Worm (Caenorhabditis elegans): ENCODE results near the gene M04B2.6.

M04B2.6 gene

ce11 chrIV:11479095-11479494, 31.5 kb downstream of the M04B2.6 start, which contains the start of gene catp-8:
Gene catp-8, minus strand, starts transcription at chrIV:11479251.
- no peak for TF ChIP-seq snpc-1.3 (tag; optimal IDR thresholded peaks at IDR 0.05; ENCODE audit: insufficient read depth)
- no peak for TF ChIP-seq him-1 (tag; optimal IDR thresholded peaks at IDR 0.05)
- TF ChIP-seq ceh-58 (GFP tag; IDR thresholded peaks at IDR 0.05), result no peak
- TF ChIP-seq tbp1 (GFP tag; optimal IDR thresholded peaks at IDR 0.05), result peak; percentile 6
- TF ChIP-seq pbrm-1 (GFP tag; IDR thresholded peaks at IDR 0.05), result peak; percentile 8; the same call in 1 of the 2 replicates
- no peak for TF ChIP-seq dpl-1 (GFP tag; optimal IDR thresholded peaks at IDR 0.05)
- no peak for TF ChIP-seq B0019.2 (GFP tag; conservative IDR thresholded peaks at IDR 0.05)
- TF ChIP-seq ama-1 (optimal IDR thresholded peaks at IDR 0.05), result peak; percentile 20
- peak in 1 of 2 experiments; percentile 71 for TF ChIP-seq ama-1 (GFP tag; optimal IDR thresholded peaks at IDR 0.05)
- peak; percentile 37 for TF ChIP-seq F49E8.2 (tag; optimal IDR thresholded peaks at IDR 0.05; ENCODE audit: insufficient read depth)
- no peak for TF ChIP-seq mel-28 (tag; optimal IDR thresholded peaks at IDR 0.05; ENCODE audit: borderline replicate concordance)
- TF ChIP-seq attf-6 (GFP tag; IDR thresholded peaks at IDR 0.05), result peak; percentile 8; the same call in 1 of the 2 replicates
- no peak for TF ChIP-seq ztf-6 (GFP tag; IDR thresholded peaks at IDR 0.05)
- TF ChIP-seq tbx-9 (tag; optimal IDR thresholded peaks at IDR 0.05; ENCODE audit: borderline replicate concordance), result no peak
- no peak for TF ChIP-seq F55B11.4 (tag; optimal IDR thresholded peaks at IDR 0.05; ENCODE audit: borderline replicate concordance, insufficient read depth)
- TF ChIP-seq tlf-1 (GFP tag; optimal IDR thresholded peaks at IDR 0.05), result peak; percentile 56
- TF ChIP-seq F22D6.2 (tag; optimal IDR thresholded peaks at IDR 0.05), result no peak
- TF ChIP-seq F10E7.11 (tag; optimal IDR thresholded peaks at IDR 0.05), result no peak
- TF ChIP-seq die-1 (tag; optimal IDR thresholded peaks at IDR 0.05), result no peak
- TF ChIP-seq snpc-4 (GFP tag; optimal IDR thresholded peaks at IDR 0.05), result no peak
- no peak for TF ChIP-seq snpc-4 (tag; optimal IDR thresholded peaks at IDR 0.05)
- no peak for TF ChIP-seq ceh-40 (GFP tag; IDR thresholded peaks at IDR 0.05)
- peak; percentile 7 for TF ChIP-seq nhr-80 (tag; optimal IDR thresholded peaks at IDR 0.05)
- no peak for TF ChIP-seq ccch-3 (GFP tag; optimal IDR thresholded peaks at IDR 0.05)
- 0 out of 2 replicates have a peak, but pooled peaks have one; percentile 41 for TF ChIP-seq cebp-2 (GFP tag; IDR thresholded peaks at IDR 0.05)
- TF ChIP-seq unc-62 (GFP tag; optimal IDR thresholded peaks at IDR 0.05), result no peak
- 0 out of 2 replicates have a peak, but pooled peaks have one; percentile 14 for TF ChIP-seq egl-18 (GFP tag; IDR thresholded peaks at IDR 0.05)
- TF ChIP-seq lin-26 (GFP tag; IDR thresholded peaks at IDR 0.05), result no peak
- no peak for TF ChIP-seq cebp-1 (GFP tag; IDR thresholded peaks at IDR 0.05)
- peak; percentile 25 for TF ChIP-seq cebp-1 (tag; optimal IDR thresholded peaks at IDR 0.05)
- TF ChIP-seq atf-7 (tag; optimal IDR thresholded peaks at IDR 0.05), result no peak
- no peak for TF ChIP-seq F57A8.1 (GFP tag; optimal IDR thresholded peaks at IDR 0.05)
- TF ChIP-seq repo-1 (tag; optimal IDR thresholded peaks at IDR 0.05), result peak; percentile 29
- TF ChIP-seq madf-3 (GFP tag; IDR thresholded peaks at IDR 0.05), result peak; percentile 69; the same call in 1 of the 2 replicates
- TF ChIP-seq aptf-3 (GFP tag; IDR thresholded peaks at IDR 0.05), result no peak
- no peak for TF ChIP-seq K12H6.12 (tag; optimal IDR thresholded peaks at IDR 0.05)
- no peak; the same call in 1 of the 2 replicates for TF ChIP-seq nfyb-1 (GFP tag; IDR thresholded peaks at IDR 0.05)
- TF ChIP-seq sdz-38 (tag; optimal IDR thresholded peaks at IDR 0.05), result no peak
- TF ChIP-seq ets-4 (GFP tag; optimal IDR thresholded peaks at IDR 0.05), result no peak
- no peak for TF ChIP-seq T26A5.8 (tag; optimal IDR thresholded peaks at IDR 0.05)
- TF ChIP-seq egl-44 (GFP tag; IDR thresholded peaks at IDR 0.05), result no peak
- no peak for TF ChIP-seq F57C9.4 (tag; optimal IDR thresholded peaks at IDR 0.05)
- no peak for TF ChIP-seq ztf-26 (tag; optimal IDR thresholded peaks at IDR 0.05)
- no peak for TF ChIP-seq xnd-1 (tag; optimal IDR thresholded peaks at IDR 0.05)
- no peak for TF ChIP-seq nhr-27 (tag; optimal IDR thresholded peaks at IDR 0.05)
- TF ChIP-seq let-607 (tag; optimal IDR thresholded peaks at IDR 0.05), result peak in 1 of 2 experiments; percentile 14
- TF ChIP-seq ekl-4 (GFP tag; IDR thresholded peaks at IDR 0.05), result peak; percentile 59; the same call in 1 of the 2 replicates
- no peak for TF ChIP-seq rec-8 (tag; optimal IDR thresholded peaks at IDR 0.05)
- TF ChIP-seq ceh-27 (GFP tag; optimal IDR thresholded peaks at IDR 0.05), result no peak
- no peak for TF ChIP-seq F37B4.10 (GFP tag; IDR thresholded peaks at IDR 0.05)

Data from whole organism, young adult.